Worm (Caenorhabditis elegans): Measurements from ENCODE around the gene C54C6.4.

DNA sequence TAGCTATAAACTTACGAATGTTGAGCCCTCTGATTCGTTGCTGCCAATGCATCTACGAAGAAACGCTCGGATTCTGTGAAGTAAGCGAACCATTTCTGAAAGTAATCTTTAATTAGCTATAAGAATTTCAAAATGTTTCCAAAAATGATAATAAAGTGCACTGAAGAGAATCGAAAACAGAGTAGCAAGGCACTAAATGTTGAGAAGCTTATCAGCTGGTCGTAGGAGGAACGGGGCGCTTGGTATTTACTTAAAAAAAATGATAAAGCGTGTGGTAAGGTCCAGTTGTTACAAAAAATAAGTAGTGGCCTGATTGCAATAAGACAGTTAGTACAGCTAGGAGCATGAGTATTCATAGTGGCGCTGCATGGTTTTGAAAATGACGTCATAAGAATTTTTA is 7.1 kb upstream of the C54C6.4 start, which contains the start of gene C54C6.7:
- TF ChIP-seq ceh-82 (tag; optimal IDR thresholded peaks at IDR 0.05) = no peak
- no peak for TF ChIP-seq ama-1 (optimal IDR thresholded peaks at IDR 0.05)
- no peak for TF ChIP-seq ztf-11 (tag; optimal IDR thresholded peaks at IDR 0.05)
- TF ChIP-seq pha-4 (tag; optimal IDR thresholded peaks at IDR 0.05) = no peak
- no peak for TF ChIP-seq fkh-2 (tag; optimal IDR thresholded peaks at IDR 0.05)
- TF ChIP-seq mdl-1 (tag; optimal IDR thresholded peaks at IDR 0.05) = no peak
- no peak for TF ChIP-seq sea-2 (GFP tag; optimal IDR thresholded peaks at IDR 0.05)
- TF ChIP-seq egl-27 (tag; optimal IDR thresholded peaks at IDR 0.05) = no peak
- TF ChIP-seq nfya-1 (tag; optimal IDR thresholded peaks at IDR 0.05; ENCODE audit: insufficient read depth) = no peak
- TF ChIP-seq pqm-1 (tag; optimal IDR thresholded peaks at IDR 0.05) = no peak
- no peak for TF ChIP-seq lin-15B (tag; optimal IDR thresholded peaks at IDR 0.05)
- TF ChIP-seq lin-39 (tag; optimal IDR thresholded peaks at IDR 0.05) = no peak
- no peak for TF ChIP-seq eor-1 (tag; optimal IDR thresholded peaks at IDR 0.05)

Data from whole organism, L3 larva.